Worm (Caenorhabditis elegans) whole organism, L4 larva: ENCODE results near the gene msp-59.

Source experiments
- F26F4.8 ChIP-seq: fragments of 200-800 bp; sonication (Bioruptor generic); conservative IDR thresholded peaks from 2 replicates; pipeline ENCODE4 v1.3.6; 2022; ENCODE audit warnings: missing genetic modification characterization, missing compliant biosample characterization
- Y75B8A.6 ChIP-seq: fragments of 200-800 bp; sonication (Bioruptor generic); IDR thresholded peaks from 2 replicates; pipeline ENCODE4 v1.3.6; 2022; ENCODE audit warnings: missing genetic modification reagents, missing genetic modification characterization, missing compliant biosample characterization
- aha-1 ChIP-seq: fragments of 150-350 bp; peaks from one replicate; lab custom pipeline; 2014; ENCODE audit warnings: missing biosample characterization, missing genetic modification characterization
- ama-1 ChIP-seq: fragments of 150-350 bp; optimal IDR thresholded peaks from 2 replicates; lab custom pipeline; 2014; ENCODE audit warnings: inconsistent platforms, mixed read lengths
- ceh-20 ChIP-seq: fragments of 200-800 bp; sonication (Bioruptor generic); IDR thresholded peaks from 2 replicates; pipeline ENCODE4 v1.3.6; 2022; ENCODE audit warnings: missing genetic modification reagents, missing genetic modification characterization, missing compliant biosample characterization
- daf-16 ChIP-seq, 3 experiments: sonication (generic microtip); optimal IDR thresholded peaks; 2 replicates each; lab custom pipeline; 2016 to 2017; ENCODE audit warnings: missing genetic modification characterization in 3 of 3, missing genetic modification reagents in 3 of 3, mild to moderate bottlenecking in 2 of 3, missing compliant biosample characterization in 2 of 3, missing biosample characterization in 1 of 3, moderate library complexity in 1 of 3
- dmd-6 ChIP-seq: fragments of 200-800 bp; sonication (Bioruptor generic); IDR thresholded peaks from 2 replicates; pipeline ENCODE4 v1.3.6; 2022; ENCODE audit warnings: missing genetic modification reagents, missing genetic modification characterization, missing compliant biosample characterization
- dpl-1 ChIP-seq: fragments of 150-350 bp; optimal IDR thresholded peaks from 2 replicates; lab custom pipeline; 2014; ENCODE audit warnings: missing biosample characterization, missing genetic modification reagents, missing genetic modification characterization
- duxl-1 ChIP-seq: sonication (generic microtip); optimal IDR thresholded peaks from 2 replicates; lab custom pipeline; 2016; ENCODE audit warnings: mild to moderate bottlenecking, missing genetic modification characterization, moderate library complexity, missing compliant biosample characterization; ENCODE audit not compliant: poor library complexity
- gei-8 ChIP-seq: fragments of 200-800 bp; sonication (Bioruptor generic); optimal IDR thresholded peaks from 2 replicates; lab custom pipeline; 2018; ENCODE audit warnings: mild to moderate bottlenecking, missing genetic modification characterization, missing compliant biosample characterization
- hif-1 ChIP-seq, 2 experiments: sonication (generic microtip); optimal IDR thresholded peaks; 2 replicates each; lab custom pipeline; 2016 to 2017; ENCODE audit warnings: missing compliant biosample characterization in 2 of 2, missing genetic modification characterization in 2 of 2, missing genetic modification reagents in 2 of 2, missing genotype in 2 of 2, mild to moderate bottlenecking in 1 of 2
- hlh-30 ChIP-seq: sonication (generic microtip); optimal IDR thresholded peaks from 2 replicates; lab custom pipeline; 2017; ENCODE audit warnings: antibody characterized with exemption, mild to moderate bottlenecking, missing genetic modification characterization, missing compliant biosample characterization; ENCODE audit not compliant: insufficient read depth
- lim-7 ChIP-seq: fragments of 200-800 bp; sonication (Bioruptor generic); IDR thresholded peaks from 2 replicates; pipeline ENCODE4 v1.3.6; 2022; ENCODE audit warnings: missing genetic modification characterization, missing compliant biosample characterization
- lin-1 ChIP-seq: fragments of 200-800 bp; sonication (Bioruptor generic); IDR thresholded peaks from 2 replicates; pipeline ENCODE4 v1.3.6; 2022; ENCODE audit warnings: missing genetic modification reagents, missing genetic modification characterization, missing compliant biosample characterization
- lin-13 ChIP-seq: fragments of 150-350 bp; optimal IDR thresholded peaks from 2 replicates; lab custom pipeline; 2014; ENCODE audit warnings: missing biosample characterization, missing genetic modification reagents, missing genetic modification characterization
- lin-29 ChIP-seq: fragments of 200-800 bp; sonication (Bioruptor generic); IDR thresholded peaks from 2 replicates; pipeline ENCODE4 v1.3.6; 2022; ENCODE audit warnings: missing genetic modification reagents, missing genetic modification characterization, missing compliant biosample characterization
- lin-39 ChIP-seq: fragments of 150-350 bp; optimal IDR thresholded peaks from 2 replicates; lab custom pipeline; 2014; ENCODE audit warnings: missing biosample characterization, missing genetic modification reagents, missing genetic modification characterization
- mdl-1 ChIP-seq, 2 experiments: fragments of 150-350 bp in 1 of 2; sonication (generic microtip) in 1 of 2; optimal IDR thresholded peaks; 2 replicates each; lab custom pipeline; 2014 to 2017; ENCODE audit warnings: missing biosample characterization in 2 of 2, missing genetic modification characterization in 2 of 2
- mdt-29 ChIP-seq: fragments of 200-800 bp; sonication (Bioruptor generic); IDR thresholded peaks from 2 replicates; pipeline ENCODE4 v1.3.6; 2022; ENCODE audit warnings: missing genetic modification reagents, missing genetic modification characterization, missing compliant biosample characterization
- mep-1 ChIP-seq: fragments of 150-350 bp; sonication (generic microtip); optimal IDR thresholded peaks from 3 replicates; lab custom pipeline; 2014; ENCODE audit warnings: missing biosample characterization, missing genetic modification characterization
- mes-2 ChIP-seq: sonication (generic microtip); optimal IDR thresholded peaks from 2 replicates; lab custom pipeline; 2016; ENCODE audit warnings: missing genotype, mild to moderate bottlenecking, missing genetic modification characterization, missing compliant biosample characterization; ENCODE audit not compliant: poor library complexity, severe bottlenecking
- nhr-10 ChIP-seq: fragments of 150-350 bp; optimal IDR thresholded peaks from 2 replicates; lab custom pipeline; 2014; ENCODE audit warnings: missing biosample characterization, missing genetic modification characterization
- nhr-25 ChIP-seq: sonication (generic microtip); optimal IDR thresholded peaks from 2 replicates; lab custom pipeline; 2017; ENCODE audit warnings: missing genetic modification characterization, mild to moderate bottlenecking, missing compliant biosample characterization, antibody characterized with exemption, moderate library complexity, borderline replicate concordance; ENCODE audit not compliant: insufficient read depth
- nhr-28 ChIP-seq: fragments of 150-350 bp; optimal IDR thresholded peaks from 2 replicates; lab custom pipeline; 2014; ENCODE audit warnings: missing biosample characterization, missing genetic modification characterization
- nhr-41 ChIP-seq: fragments of 200-800 bp; sonication (Bioruptor generic); IDR thresholded peaks from 2 replicates; pipeline ENCODE4 v1.3.6; 2022; ENCODE audit warnings: missing genetic modification reagents, missing genetic modification characterization, missing compliant biosample characterization
- nhr-48 ChIP-seq: sonication (generic microtip); optimal IDR thresholded peaks from 2 replicates; lab custom pipeline; 2016; ENCODE audit warnings: mild to moderate bottlenecking, missing genetic modification characterization, missing compliant biosample characterization
- nhr-76 ChIP-seq: fragments of 150-350 bp; optimal IDR thresholded peaks from 2 replicates; lab custom pipeline; 2014; ENCODE audit warnings: missing biosample characterization, missing genetic modification characterization
- nhr-77 ChIP-seq: fragments of 150-350 bp; optimal IDR thresholded peaks from 2 replicates; lab custom pipeline; 2014; ENCODE audit warnings: missing biosample characterization, missing genetic modification characterization
- php-3 ChIP-seq: fragments of 200-800 bp; sonication (Bioruptor generic); IDR thresholded peaks from 2 replicates; pipeline ENCODE4 v1.3.6; 2022; ENCODE audit warnings: missing genetic modification reagents, missing genetic modification characterization, missing compliant biosample characterization
- pqm-1 ChIP-seq: sonication (generic microtip); optimal IDR thresholded peaks from 2 replicates; lab custom pipeline; 2017; ENCODE audit warnings: missing biosample characterization, missing genetic modification characterization
- snpc-1.2 ChIP-seq: fragments of 200-800 bp; sonication (Bioruptor generic); IDR thresholded peaks from 2 replicates; pipeline ENCODE4 v1.3.6; 2022; ENCODE audit warnings: missing genetic modification reagents, missing genetic modification characterization, missing compliant biosample characterization
- spr-1 ChIP-seq: sonication (generic microtip); optimal IDR thresholded peaks from 2 replicates; lab custom pipeline; 2016; ENCODE audit warnings: mild to moderate bottlenecking, missing genetic modification characterization, missing compliant biosample characterization
- unc-62 ChIP-seq, 3 experiments: fragments of 150-350 bp in 1 of 3; sonication (generic microtip); optimal IDR thresholded peaks in 2 of 3; peaks in 1 of 3; 1 replicate in 1 of 3; 2 replicates in 2 of 3; lab custom pipeline; 2014 to 2017; ENCODE audit warnings: missing biosample characterization in 3 of 3, missing genetic modification characterization in 3 of 3, missing genetic modification reagents in 3 of 3, missing genotype in 1 of 3
- zag-1 ChIP-seq: fragments of 150-350 bp; optimal IDR thresholded peaks from 2 replicates; lab custom pipeline; 2014; ENCODE audit warnings: missing biosample characterization, missing genetic modification characterization
- zfp-2 ChIP-seq: sonication (generic microtip); optimal IDR thresholded peaks from 2 replicates; lab custom pipeline; 2016; ENCODE audit warnings: mild to moderate bottlenecking, missing genetic modification characterization, missing compliant biosample characterization
- zip-11 ChIP-seq: fragments of 200-800 bp; sonication (Bioruptor generic); IDR thresholded peaks from 2 replicates; pipeline ENCODE4 v1.3.6; 2022; ENCODE audit warnings: missing genetic modification characterization, missing compliant biosample characterization
- zip-2 ChIP-seq: fragments of 150-350 bp; optimal IDR thresholded peaks from 2 replicates; lab custom pipeline; 2014; ENCODE audit warnings: missing biosample characterization, missing genetic modification characterization
- ztf-11 ChIP-seq: fragments of 150-350 bp; optimal IDR thresholded peaks from 2 replicates; lab custom pipeline; 2014; ENCODE audit warnings: missing biosample characterization, missing genetic modification characterization

Gene msp-59

ce11 chrIV:5334518-5334917 lies 21.6 kb upstream of the msp-59 start (continued):
- TF ChIP-seq zip-11 (GFP tag; lab: Robert Waterston, UW) (no peak), nhr-77 (tag; lab: Kevin White, UChicago) (no peak), gei-8 (peak; percentile 24), dpl-1 (GFP tag; lab: Kevin White, UChicago) (peak; percentile 4), duxl-1 (tag; lab: Kevin White, UChicago) (peak; percentile 25), F26F4.8 (no peak), mes-2 (tag; lab: Kevin White, UChicago) (no peak), snpc-1.2 (peak; percentile 96), nhr-10 (tag; lab: Kevin White, UChicago) (no peak), nhr-48 (tag; lab: Kevin White, UChicago) (peak; percentile 4), mdt-29 (GFP tag; lab: Robert Waterston, UW) (no peak), lim-7 (GFP tag; lab: Robert Waterston, UW) (no peak), zag-1 (no peak)

ce11 chrIV:5333484-5333883 lies 20.6 kb upstream of the msp-59 start:
- TF ChIP-seq hlh-30 (tag; lab: Kevin White, UChicago) (peak; percentile 45), ceh-20 (GFP tag; lab: Robert Waterston, UW) (peak; percentile 31; the same call in 1 of the 2 replicates), mdl-1 (tag; optimal IDR thresholded peaks at IDR 0.05; lab: Kevin White, UChicago) (peak in 1 of 2 experiments; percentile 38), hif-1 (tag; optimal IDR thresholded peaks at IDR 0.05; lab: Kevin White, UChicago) (no peak), lin-1 (no peak), nhr-28 (tag; lab: Kevin White, UChicago) (peak; percentile 13), ama-1 (lab: Kevin White, UChicago) (no peak), nhr-41 (GFP tag; lab: Robert Waterston, UW) (no peak)

- TF ChIP-seq lin-29 (GFP tag; lab: Robert Waterston, UW) = no peak
Measured at ce11 chrIV:5332178-5332577, 19.3 kb upstream of the msp-59 start, which contains the start of gene Y4C6B.3. Y4C6B.3 (plus strand) TSS chrIV:5332478.

ce11 chrIV:5326144-5326543 lies 13.2 kb upstream of the msp-59 start, which contains the start of gene Y4C6B.4:
Y4C6B.4 (plus strand) TSS chrIV:5326444.
- TF ChIP-seq Y75B8A.6 = no peak
- TF ChIP-seq dmd-6 = no peak
- TF ChIP-seq duxl-1 (tag; lab: Kevin White, UChicago) = no peak
- TF ChIP-seq ztf-11 (tag; lab: Kevin White, UChicago) = no peak
- no peak for TF ChIP-seq lin-13 (GFP tag; lab: Kevin White, UChicago)
- TF ChIP-seq aha-1 (tag; lab: Kevin White, UChicago) = no peak
- TF ChIP-seq unc-62 (GFP tag; optimal IDR thresholded peaks at IDR 0.05 in 1 of 2; lab: Kevin White, UChicago) = no peak
- no peak for TF ChIP-seq unc-62 (tag; optimal IDR thresholded peaks at IDR 0.05; lab: Kevin White, UChicago)
- TF ChIP-seq pqm-1 (tag; lab: Kevin White, UChicago) = no peak
- TF ChIP-seq php-3 (GFP tag; lab: Robert Waterston, UW) = no peak
- TF ChIP-seq zag-1 = no peak
- TF ChIP-seq nhr-41 (GFP tag; lab: Robert Waterston, UW) = no peak
- TF ChIP-seq mep-1 = no peak

ce11 chrIV:5318835-5319303 lies 6.0 kb upstream of the msp-59 start, which contains the start of gene slc-46A:
slc-46A (plus strand) TSS chrIV:5319253.
- TF ChIP-seq zfp-2 (tag; lab: Kevin White, UChicago) (no peak), daf-16 (GFP tag; optimal IDR thresholded peaks at IDR 0.05; lab: Kevin White, UChicago) (no peak), daf-16 (tag; optimal IDR thresholded peaks at IDR 0.05; lab: Kevin White, UChicago) (peak; percentile 5), nhr-28 (tag; lab: Kevin White, UChicago) (peak; percentile 86), nhr-25 (tag; lab: Kevin White, UChicago) (no peak), zip-2 (no peak), snpc-1.2 (no peak), hlh-30 (tag; lab: Kevin White, UChicago) (no peak), lin-39 (tag; lab: Kevin White, UChicago) (no peak), aha-1 (tag; lab: Kevin White, UChicago) (peak; percentile 61), nhr-76 (tag; lab: Kevin White, UChicago) (no peak), spr-1 (tag; lab: Kevin White, UChicago) (no peak), pqm-1 (tag; lab: Kevin White, UChicago) (peak; percentile 51)
- TF ChIP-seq, all 104 proteins: peak for 4
